Fruit fly (Drosophila melanogaster) whole organism, embryonic: Measurements from ENCODE around the gene Fibp.
A peak's percentile ranks its signal among the peaks of the same experiment; 100 is the strongest.

Source experiments
- Atf6 ChIP-seq: fragments of 200-800 bp; sonication (Bioruptor generic); IDR thresholded peaks from 2 replicates; pipeline ENCODE4 v1.3.6; 2022; ENCODE audit warnings: missing biosample characterization, missing genetic modification characterization
- Bdp1 ChIP-seq: fragments of 200-800 bp; sonication (Bioruptor generic); optimal IDR thresholded peaks from 3 replicates; lab custom pipeline; 2016; ENCODE audit warnings: missing biosample characterization, missing genetic modification characterization
- BtbVII ChIP-seq: fragments of 200-800 bp; sonication (Bioruptor generic); optimal IDR thresholded peaks from 3 replicates; lab custom pipeline; 2017; ENCODE audit warnings: missing biosample characterization, mild to moderate bottlenecking, missing genetic modification characterization
- CG12236 ChIP-seq: fragments of 200-800 bp; sonication (Bioruptor generic); optimal IDR thresholded peaks from 2 replicates; lab custom pipeline; 2016; ENCODE audit warnings: missing biosample characterization, missing genetic modification characterization
- CG12744 ChIP-seq: fragments of 200-800 bp; sonication (Bioruptor generic); optimal IDR thresholded peaks from 2 replicates; lab custom pipeline; 2016; ENCODE audit warnings: missing biosample characterization, missing genetic modification characterization
- CG14667 ChIP-seq: fragments of 200-800 bp; sonication (Bioruptor generic); IDR thresholded peaks from 2 replicates; pipeline ENCODE4 v1.3.6; 2022; ENCODE audit warnings: missing biosample characterization, missing genetic modification characterization
- CG15269 ChIP-seq: fragments of 200-800 bp; sonication (Bioruptor generic); optimal IDR thresholded peaks from 2 replicates; lab custom pipeline; 2018; ENCODE audit warnings: missing biosample characterization, mild to moderate bottlenecking, missing genetic modification characterization, moderate library complexity
- CG15514 ChIP-seq: fragments of 200-800 bp; sonication (Bioruptor generic); optimal IDR thresholded peaks from 3 replicates; lab custom pipeline; 2017; ENCODE audit warnings: missing biosample characterization, missing genetic modification characterization, mild to moderate bottlenecking, moderate library complexity, missing genetic modification reagents
- CG16863 ChIP-seq: fragments of 200-800 bp; sonication (Bioruptor generic); optimal IDR thresholded peaks from 3 replicates; lab custom pipeline; 2016; ENCODE audit warnings: missing biosample characterization, missing genetic modification characterization
- CG17612 ChIP-seq: fragments of 200-800 bp; sonication (Bioruptor generic); IDR thresholded peaks from 2 replicates; pipeline ENCODE4 v1.3.6; 2022; ENCODE audit warnings: missing biosample characterization, missing genetic modification characterization
- CG2875 ChIP-seq: fragments of 200-800 bp; sonication (Bioruptor generic); optimal IDR thresholded peaks from 2 replicates; lab custom pipeline; 2017; ENCODE audit warnings: missing biosample characterization, mild to moderate bottlenecking, missing genetic modification characterization, missing genetic modification reagents
- CG31224 ChIP-seq: fragments of 200-800 bp; sonication (Bioruptor generic); IDR thresholded peaks from 2 replicates; pipeline ENCODE4 v1.3.6; 2022; ENCODE audit warnings: missing biosample characterization, missing genetic modification characterization
- CG31441 ChIP-seq: fragments of 200-800 bp; sonication (Bioruptor generic); IDR thresholded peaks from 2 replicates; pipeline ENCODE4 v1.3.6; 2022; ENCODE audit warnings: missing biosample characterization, missing genetic modification characterization
- CG32767 ChIP-seq: fragments of 200-800 bp; sonication (Bioruptor generic); IDR thresholded peaks from 2 replicates; pipeline ENCODE4 v1.3.6; 2022; ENCODE audit warnings: missing biosample characterization, missing genetic modification characterization
- CG4360 ChIP-seq: fragments of 200-800 bp; sonication (Bioruptor generic); IDR thresholded peaks from 2 replicates; pipeline ENCODE4 v1.3.6; 2022; ENCODE audit warnings: missing biosample characterization, missing genetic modification characterization
- CG5180 ChIP-seq: fragments of 200-800 bp; sonication (Bioruptor generic); optimal IDR thresholded peaks from 3 replicates; lab custom pipeline; 2017; ENCODE audit warnings: missing biosample characterization, missing genetic modification characterization, mild to moderate bottlenecking, moderate library complexity, missing genetic modification reagents
- CG7745 ChIP-seq: fragments of 200-800 bp; sonication (Bioruptor generic); optimal IDR thresholded peaks from 2 replicates; lab custom pipeline; 2018; ENCODE audit warnings: missing biosample characterization, mild to moderate bottlenecking, missing genetic modification characterization, moderate library complexity
- CG8281 ChIP-seq: fragments of 200-800 bp; sonication (Bioruptor generic); optimal IDR thresholded peaks from 2 replicates; lab custom pipeline; 2018; ENCODE audit warnings: missing biosample characterization, mild to moderate bottlenecking, missing genetic modification characterization, moderate library complexity
- CG9817 ChIP-seq: fragments of 200-800 bp; sonication (Bioruptor generic); optimal IDR thresholded peaks from 2 replicates; lab custom pipeline; 2018; ENCODE audit warnings: missing biosample characterization, mild to moderate bottlenecking, missing genetic modification characterization, moderate library complexity
- CG9876 ChIP-seq: fragments of 200-800 bp; sonication (Bioruptor generic); optimal IDR thresholded peaks from 2 replicates; lab custom pipeline; 2016; ENCODE audit warnings: missing biosample characterization, missing genetic modification characterization
- ERR ChIP-seq: fragments of 200-800 bp; sonication (Bioruptor generic); optimal IDR thresholded peaks from 2 replicates; lab custom pipeline; 2016; ENCODE audit warnings: missing biosample characterization, missing genetic modification characterization
- HmgZ ChIP-seq: fragments of 200-800 bp; sonication (Bioruptor generic); optimal IDR thresholded peaks from 2 replicates; lab custom pipeline; 2018; ENCODE audit warnings: missing biosample characterization, mild to moderate bottlenecking, missing genetic modification characterization
- Meics ChIP-seq: fragments of 200-800 bp; sonication (Bioruptor generic); optimal IDR thresholded peaks from 2 replicates; lab custom pipeline; 2017; ENCODE audit warnings: missing biosample characterization, mild to moderate bottlenecking, missing genetic modification characterization
- Ptx1 ChIP-seq: fragments of 200-800 bp; sonication (Bioruptor generic); IDR thresholded peaks from 2 replicates; pipeline ENCODE4 v1.3.6; 2022; ENCODE audit warnings: missing biosample characterization, missing genetic modification characterization
- Sox102F ChIP-seq: fragments of 200-800 bp; sonication (Bioruptor generic); optimal IDR thresholded peaks from 2 replicates; lab custom pipeline; 2018; ENCODE audit warnings: missing biosample characterization, mild to moderate bottlenecking, missing genetic modification characterization, moderate library complexity
- Spps ChIP-seq: fragments of 200-800 bp; sonication (Bioruptor generic); optimal IDR thresholded peaks from 2 replicates; lab custom pipeline; 2018; ENCODE audit warnings: missing biosample characterization, mild to moderate bottlenecking, missing genetic modification characterization
- Ssrp ChIP-seq: fragments of 200-800 bp; sonication (Bioruptor generic); optimal IDR thresholded peaks from 2 replicates; lab custom pipeline; 2018; ENCODE audit warnings: missing biosample characterization, mild to moderate bottlenecking, missing genetic modification characterization, moderate library complexity
- ap ChIP-seq: fragments of 200-800 bp; sonication (Bioruptor generic); IDR thresholded peaks from 2 replicates; pipeline ENCODE4 v1.3.6; 2022; ENCODE audit warnings: missing biosample characterization, missing genetic modification characterization
- az2 ChIP-seq: fragments of 200-800 bp; sonication (Bioruptor generic); optimal IDR thresholded peaks from 3 replicates; lab custom pipeline; 2016; ENCODE audit warnings: missing biosample characterization, missing genetic modification characterization
- chif ChIP-seq, 2 experiments: fragments of 200-800 bp; sonication (Bioruptor generic); optimal IDR thresholded peaks; 3 replicates each; lab custom pipeline; 2016; ENCODE audit warnings: missing biosample characterization in 2 of 2, missing genetic modification characterization in 2 of 2
- da ChIP-seq: fragments of 200-800 bp; sonication (Bioruptor generic); optimal IDR thresholded peaks from 2 replicates; lab custom pipeline; 2016; ENCODE audit warnings: missing biosample characterization, missing genetic modification characterization
- en ChIP-seq: fragments of 200-800 bp; sonication (Bioruptor generic); optimal IDR thresholded peaks from 2 replicates; lab custom pipeline; 2016; ENCODE audit warnings: missing biosample characterization, missing genetic modification characterization
- eve ChIP-seq, 2 experiments: fragments of >200 bp; optimal IDR thresholded peaks; 2 replicates each; lab custom pipeline; 2017; ENCODE audit warnings: missing biosample characterization in 2 of 2, missing genetic modification characterization in 2 of 2
- gcm2 ChIP-seq: fragments of 200-800 bp; sonication (Bioruptor generic); optimal IDR thresholded peaks from 2 replicates; lab custom pipeline; 2016; ENCODE audit warnings: missing biosample characterization, missing genetic modification characterization
- gt ChIP-seq: fragments of 200-800 bp; sonication (Bioruptor generic); IDR thresholded peaks from 2 replicates; pipeline ENCODE4 v1.3.6; 2022; ENCODE audit warnings: missing biosample characterization, missing genetic modification characterization
- h ChIP-seq: fragments of >200 bp; optimal IDR thresholded peaks from 2 replicates; lab custom pipeline; 2017
- hb ChIP-seq: fragments of 200-800 bp; sonication (Bioruptor generic); IDR thresholded peaks from 3 replicates; pipeline ENCODE4 v1.3.6; 2022; ENCODE audit warnings: missing biosample characterization, missing genetic modification characterization; ENCODE audit not compliant: partially characterized antibody
- hth ChIP-seq: fragments of >200 bp; optimal IDR thresholded peaks from 2 replicates; lab custom pipeline; 2017; ENCODE audit warnings: inconsistent platforms
- kay ChIP-seq: fragments of 200-800 bp; sonication (Bioruptor generic); optimal IDR thresholded peaks from 2 replicates; lab custom pipeline; 2016; ENCODE audit warnings: missing biosample characterization, missing genetic modification characterization
- nerfin-2 ChIP-seq: fragments of 200-800 bp; sonication (Bioruptor generic); IDR thresholded peaks from 2 replicates; pipeline ENCODE4 v1.3.6; 2022; ENCODE audit warnings: missing biosample characterization, missing genetic modification characterization; ENCODE audit not compliant: partially characterized antibody
- nom ChIP-seq: fragments of 200-800 bp; sonication (Bioruptor generic); optimal IDR thresholded peaks from 2 replicates; lab custom pipeline; 2017; ENCODE audit warnings: missing biosample characterization, missing genetic modification characterization, mild to moderate bottlenecking, moderate library complexity, missing genetic modification reagents
- pan ChIP-seq, 4 experiments: fragments of >200 bp in 3 of 4; fragments of 200-800 bp in 1 of 4; sonication (Bioruptor generic) in 1 of 4; optimal IDR thresholded peaks in 3 of 4; IDR thresholded peaks in 1 of 4; 2 replicates each; pipeline versions ENCODE4 v1.3.6 to Lab custom; 2017 to 2022; ENCODE audit warnings: missing biosample characterization in 2 of 4, missing genetic modification characterization in 2 of 4, mixed read lengths in 1 of 4
- pum ChIP-seq: fragments of 200-800 bp; sonication (Bioruptor generic); optimal IDR thresholded peaks from 2 replicates; lab custom pipeline; 2016; ENCODE audit warnings: missing biosample characterization, missing genetic modification characterization
- sd ChIP-seq: fragments of 200-800 bp; sonication (Bioruptor generic); optimal IDR thresholded peaks from 3 replicates; lab custom pipeline; 2018; ENCODE audit warnings: missing biosample characterization, mild to moderate bottlenecking, missing genetic modification characterization, moderate library complexity
- so ChIP-seq: fragments of 200-800 bp; sonication (Bioruptor generic); IDR thresholded peaks from 3 replicates; pipeline ENCODE4 v1.3.6; 2022; ENCODE audit warnings: missing biosample characterization, missing genetic modification characterization
- stc ChIP-seq: fragments of 200-800 bp; sonication (Bioruptor generic); IDR thresholded peaks from 2 replicates; pipeline ENCODE4 v1.3.6; 2022; ENCODE audit warnings: missing biosample characterization, missing genetic modification characterization
- tin ChIP-seq: fragments of 200-800 bp; sonication (Bioruptor generic); optimal IDR thresholded peaks from 3 replicates; lab custom pipeline; 2016; ENCODE audit warnings: missing biosample characterization, missing genetic modification characterization
- tx ChIP-seq: fragments of 200-800 bp; sonication (Bioruptor generic); optimal IDR thresholded peaks from 2 replicates; lab custom pipeline; 2016; ENCODE audit warnings: missing biosample characterization, missing genetic modification characterization
- yki ChIP-seq: fragments of >200 bp; optimal IDR thresholded peaks from 3 replicates; lab custom pipeline; 2018
- zfh2 ChIP-seq: fragments of 200-800 bp; sonication (Bioruptor generic); optimal IDR thresholded peaks from 2 replicates; lab custom pipeline; 2016; ENCODE audit warnings: missing biosample characterization, missing genetic modification characterization

Fibp gene

dm6 chr3L:19790929-19791687 lies 26.7 kb downstream of the Fibp start (continued):
- TF ChIP-seq chif (GFP tag; optimal IDR thresholded peaks at IDR 0.05; lab: Kevin White, UChicago) (peak; percentile 52 to 68), h (lab: Kevin White, UChicago) (no peak), zfh2 (peak; percentile 70), ap (no peak), tin (GFP tag; lab: Kevin White, UChicago) (peak; percentile 69), CG16863 (GFP tag; lab: Kevin White, UChicago) (peak; percentile 6), CG4360 (0 out of 2 replicates have a peak, but pooled peaks have one; percentile 22), gcm2 (GFP tag; lab: Kevin White, UChicago) (peak; percentile 53), BtbVII (GFP tag; lab: Kevin White, UChicago) (no peak), CG9817 (tag; lab: Kevin White, UChicago) (peak; percentile 57), HmgZ (tag; lab: Kevin White, UChicago) (peak; percentile 16), pan (optimal IDR thresholded peaks at IDR 0.05; lab: Kevin White, UChicago) (no peak), pan (GFP tag; optimal IDR thresholded peaks at IDR 0.05 in 1 of 2, IDR thresholded peaks at IDR 0.05 in 1 of 2) (no peak), nerfin-2 (GFP tag; lab: Robert Waterston, UW) (no peak), Spps (tag; lab: Kevin White, UChicago) (peak; percentile 45), tx (peak; percentile 19), yki (peak; percentile 21), gt (GFP tag; lab: Robert Waterston, UW) (no peak), Sox102F (GFP tag; lab: Kevin White, UChicago) (peak; percentile 47), Bdp1 (peak; percentile 40), az2 (GFP tag; lab: Kevin White, UChicago) (peak; percentile 59), CG12236 (GFP tag; lab: Kevin White, UChicago) (no peak), Atf6 (GFP tag; lab: Robert Waterston, UW) (peak; percentile 69), hth (lab: Kevin White, UChicago) (no peak), CG8281 (tag; lab: Kevin White, UChicago) (peak; percentile 24), CG17612 (GFP tag; lab: Robert Waterston, UW) (no peak), CG14667 (GFP tag; lab: Robert Waterston, UW) (no peak), nom (no peak), da (GFP tag; lab: Kevin White, UChicago) (no peak), CG32767 (GFP tag; lab: Robert Waterston, UW) (0 out of 2 replicates have a peak, but pooled peaks have one; percentile 24), en (GFP tag; lab: Kevin White, UChicago) (peak; percentile 19), CG12744 (GFP tag; lab: Kevin White, UChicago) (peak; percentile 40), CG9876 (peak; percentile 17), CG31441 (GFP tag; lab: Robert Waterston, UW) (peak; percentile 54; the same call in 1 of the 2 replicates), hb (no peak), CG15514 (GFP tag; lab: Kevin White, UChicago) (peak; percentile 46), stc (peak; percentile 25; the same call in 1 of the 2 replicates), kay (GFP tag; lab: Kevin White, UChicago) (peak; percentile 44), CG15269 (peak; percentile 37), sd (tag; lab: Kevin White, UChicago) (peak; percentile 34), CG7745 (tag; lab: Kevin White, UChicago) (no peak), Ptx1 (peak; percentile 61), Meics (GFP tag; lab: Kevin White, UChicago) (peak; percentile 75), CG5180 (no peak), CG31224 (GFP tag; lab: Robert Waterston, UW) (peak; percentile 59; the same call in 1 of the 2 replicates), CG2875 (no peak), Ssrp (tag; lab: Kevin White, UChicago) (peak; percentile 64), so (0 out of 3 replicates have a peak, but pooled peaks have one; percentile 29), eve (GFP tag; optimal IDR thresholded peaks at IDR 0.05; lab: Kevin White, UChicago) (peak in 1 of 2 experiments; percentile 88), pum (GFP tag; lab: Kevin White, UChicago) (peak; percentile 46), ERR (GFP tag; lab: Kevin White, UChicago) (no peak)
